Worm (Caenorhabditis elegans): ENCODE results near the gene M18.6.

DNA sequence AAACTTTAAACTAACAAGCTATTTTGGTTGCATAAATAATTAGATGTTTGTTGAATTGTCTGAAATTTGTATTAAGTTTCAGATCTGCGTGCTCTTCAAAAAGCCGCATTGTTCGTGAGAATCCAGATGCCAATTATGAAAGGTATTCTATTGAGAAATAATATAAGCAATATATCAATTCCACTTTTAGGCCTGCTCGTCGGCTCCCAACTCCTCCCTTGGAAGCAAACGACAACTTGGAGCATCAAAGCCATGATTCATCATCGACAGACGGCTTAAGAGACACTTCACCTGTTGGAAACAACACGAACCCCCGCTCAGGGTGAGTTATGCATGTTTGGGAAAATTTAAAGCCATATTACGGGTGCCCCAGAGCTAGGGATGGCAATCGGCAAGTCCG is 41.6 kb downstream of the M18.6 start:
- no peak for TF ChIP-seq ref-1 (GFP tag; conservative IDR thresholded peaks at IDR 0.05)
- no peak for TF ChIP-seq tab-1 (GFP tag; IDR thresholded peaks at IDR 0.05)
- no peak for TF ChIP-seq flt-1 (GFP tag; IDR thresholded peaks at IDR 0.05)
- TF ChIP-seq ztf-29 (GFP tag; IDR thresholded peaks at IDR 0.05) = no peak
- TF ChIP-seq T22C8.4 (GFP tag; IDR thresholded peaks at IDR 0.05) = no peak

Measured in whole organism, midembryonic.